Worm (Caenorhabditis elegans): ENCODE results near the gene ZC443.3.

The ZC443.3 gene

DNA sequence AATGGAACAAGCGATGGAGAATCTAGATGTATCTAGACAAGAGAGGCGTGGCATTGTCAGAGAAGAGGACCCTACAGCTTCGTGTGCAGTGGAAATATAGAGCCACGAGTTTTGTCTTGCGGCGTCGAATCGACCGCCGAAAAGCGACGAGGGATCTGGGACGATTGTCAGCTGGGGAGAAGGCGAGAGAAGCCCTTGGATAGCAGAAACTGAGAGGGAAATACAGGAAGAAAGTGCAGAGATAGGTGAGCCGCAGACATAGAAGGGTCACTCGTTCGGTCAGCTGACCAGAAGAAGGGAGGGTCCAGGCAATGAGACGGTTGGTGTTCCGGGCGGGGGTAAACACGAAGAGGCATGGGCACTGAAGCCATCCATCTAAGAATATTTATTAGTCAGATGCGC is 560 bp upstream of the ZC443.3 start:
- TF ChIP-seq ama-1 (optimal IDR thresholded peaks at IDR 0.05) (peak; percentile 10), ceh-32 (tag; optimal IDR thresholded peaks at IDR 0.05; ENCODE audit: poor library complexity) (no peak), dmd-9 (GFP tag; IDR thresholded peaks at IDR 0.05) (no peak), lin-29 (GFP tag; IDR thresholded peaks at IDR 0.05) (no peak), hmg-1.1 (GFP tag; IDR thresholded peaks at IDR 0.05) (peak; percentile 70; the same call in 1 of the 2 replicates), hif-1 (tag; optimal IDR thresholded peaks at IDR 0.05) (peak in 1 of 2 experiments; percentile 65), egl-43 (GFP tag; IDR thresholded peaks at IDR 0.05) (no peak; the same call in 1 of the 2 replicates), fkh-10 (GFP tag; optimal IDR thresholded peaks at IDR 0.05) (peak; percentile 65), F37D6.2 (tag; optimal IDR thresholded peaks at IDR 0.05) (peak; percentile 70), php-3 (GFP tag; IDR thresholded peaks at IDR 0.05) (no peak), rbr-2 (tag; optimal IDR thresholded peaks at IDR 0.05) (peak; percentile 72), sdz-12 (GFP tag; optimal IDR thresholded peaks at IDR 0.05) (no peak), hlh-30 (tag; optimal IDR thresholded peaks at IDR 0.05; ENCODE audit: insufficient read depth) (peak; percentile 93), nhr-77 (tag; optimal IDR thresholded peaks at IDR 0.05) (no peak), set-16 (GFP tag; IDR thresholded peaks at IDR 0.05) (peak; percentile 88), unc-62 (GFP tag; optimal IDR thresholded peaks at IDR 0.05 in 1 of 2) (peak in 1 of 2 experiments; percentile 98), unc-62 (tag; optimal IDR thresholded peaks at IDR 0.05) (no peak), nhr-42 (GFP tag; IDR thresholded peaks at IDR 0.05) (no peak), lir-3 (tag; optimal IDR thresholded peaks at IDR 0.05) (no peak), zip-11 (GFP tag; IDR thresholded peaks at IDR 0.05) (no peak), nhr-25 (tag; optimal IDR thresholded peaks at IDR 0.05; ENCODE audit: borderline replicate concordance, insufficient read depth) (no peak), ceh-82 (tag; optimal IDR thresholded peaks at IDR 0.05) (no peak), nhr-48 (tag; optimal IDR thresholded peaks at IDR 0.05) (no peak), gei-8 (GFP tag; optimal IDR thresholded peaks at IDR 0.05) (peak; percentile 9), D1046.2 (GFP tag; IDR thresholded peaks at IDR 0.05) (no peak), dpl-1 (GFP tag; optimal IDR thresholded peaks at IDR 0.05) (no peak), daf-8 (GFP tag; IDR thresholded peaks at IDR 0.05) (no peak), arid-1 (GFP tag; conservative IDR thresholded peaks at IDR 0.05) (no peak), mdt-29 (GFP tag; IDR thresholded peaks at IDR 0.05) (no peak), unc-130 (GFP tag; optimal IDR thresholded peaks at IDR 0.05) (no peak), cey-2 (tag; optimal IDR thresholded peaks at IDR 0.05; ENCODE audit: borderline replicate concordance, insufficient read depth) (no peak), mdl-1 (tag; optimal IDR thresholded peaks at IDR 0.05) (peak; percentile 43 to 88), aha-1 (tag) (peak; percentile 94), lin-15B (tag; optimal IDR thresholded peaks at IDR 0.05) (no peak), fos-1 (tag; optimal IDR thresholded peaks at IDR 0.05) (no peak), attf-4 (tag; optimal IDR thresholded peaks at IDR 0.05) (no peak), hlh-11 (tag; optimal IDR thresholded peaks at IDR 0.05) (peak; percentile 90), zip-2 (tag; optimal IDR thresholded peaks at IDR 0.05) (no peak), nhr-28 (tag; optimal IDR thresholded peaks at IDR 0.05) (peak; percentile 12), zfp-3 (GFP tag; conservative IDR thresholded peaks at IDR 0.05) (no peak), dmd-6 (GFP tag; IDR thresholded peaks at IDR 0.05) (peak; percentile 51; the same call in 1 of the 2 replicates), lin-13 (GFP tag; optimal IDR thresholded peaks at IDR 0.05) (no peak), lin-39 (tag; optimal IDR thresholded peaks at IDR 0.05) (no peak), vab-7 (GFP tag; IDR thresholded peaks at IDR 0.05) (no peak), ceh-20 (GFP tag; IDR thresholded peaks at IDR 0.05) (peak; percentile 72), snpc-4 (tag; optimal IDR thresholded peaks at IDR 0.05) (no peak), duxl-1 (tag; optimal IDR thresholded peaks at IDR 0.05; ENCODE audit: poor library complexity) (no peak), ZK546.5 (tag; optimal IDR thresholded peaks at IDR 0.05) (no peak), Y105C5A.15 (GFP tag; IDR thresholded peaks at IDR 0.05) (no peak), lin-38 (GFP tag; IDR thresholded peaks at IDR 0.05) (0 out of 2 replicates have a peak, but pooled peaks have one; percentile 19), ztf-11 (tag; optimal IDR thresholded peaks at IDR 0.05) (no peak), aly-2 (tag; optimal IDR thresholded peaks at IDR 0.05) (no peak)

Data from whole organism, L4 larva.